Worm (Caenorhabditis elegans) whole organism, young adult: ENCODE data around the gene R09E12.9.

Experiments
- B0261.1 ChIP-seq: sonication (generic microtip); optimal IDR thresholded peaks from 2 replicates; lab custom pipeline; 2016; ENCODE audit warnings: mild to moderate bottlenecking, missing genetic modification characterization, moderate library complexity, missing compliant biosample characterization
- B0336.3 ChIP-seq: fragments of 200-800 bp; sonication (Bioruptor generic); IDR thresholded peaks from 2 replicates; pipeline ENCODE4 v1.3.6; 2022; ENCODE audit warnings: missing genetic modification characterization, missing compliant biosample characterization
- C06A6.2 ChIP-seq: fragments of 200-800 bp; sonication (Bioruptor generic); conservative IDR thresholded peaks from 2 replicates; pipeline ENCODE4 v1.3.6; 2022; ENCODE audit warnings: missing genetic modification characterization, missing compliant biosample characterization
- C17E4.6 ChIP-seq: fragments of 200-800 bp; sonication (Bioruptor generic); IDR thresholded peaks from 2 replicates; pipeline ENCODE4 v1.3.6; 2022; ENCODE audit warnings: missing genetic modification reagents, missing genetic modification characterization, missing compliant biosample characterization
- D2030.7 ChIP-seq: fragments of 200-800 bp; sonication (Bioruptor generic); IDR thresholded peaks from 2 replicates; pipeline ENCODE4 v1.3.6; 2022; ENCODE audit warnings: missing genetic modification reagents, missing genetic modification characterization, missing compliant biosample characterization
- F23B12.7 ChIP-seq: sonication (generic microtip); optimal IDR thresholded peaks from 2 replicates; lab custom pipeline; 2017; ENCODE audit warnings: missing genetic modification characterization, mild to moderate bottlenecking, missing compliant biosample characterization, antibody characterized with exemption, moderate library complexity; ENCODE audit not compliant: insufficient read depth
- F33H1.4 ChIP-seq: fragments of 200-800 bp; sonication (Bioruptor generic); IDR thresholded peaks from 2 replicates; pipeline ENCODE4 v1.3.6; 2022; ENCODE audit warnings: missing genetic modification reagents, missing genetic modification characterization, missing compliant biosample characterization
- F37B4.10 ChIP-seq: fragments of 200-800 bp; sonication (Bioruptor generic); IDR thresholded peaks from 2 replicates; pipeline ENCODE4 v1.3.6; 2022; ENCODE audit warnings: missing genetic modification characterization, missing compliant biosample characterization
- F39B2.1 ChIP-seq: fragments of 200-800 bp; sonication (Bioruptor generic); IDR thresholded peaks from 2 replicates; pipeline ENCODE4 v1.3.6; 2022; ENCODE audit warnings: missing genetic modification reagents, missing genetic modification characterization, missing compliant biosample characterization
- F49E8.2 ChIP-seq: sonication (generic microtip); optimal IDR thresholded peaks from 3 replicates; lab custom pipeline; 2017; ENCODE audit warnings: missing genetic modification characterization, mild to moderate bottlenecking, missing compliant biosample characterization, antibody characterized with exemption, moderate library complexity; ENCODE audit not compliant: insufficient read depth
- F52B5.7 ChIP-seq: sonication (generic microtip); optimal IDR thresholded peaks from 2 replicates; lab custom pipeline; 2016; ENCODE audit warnings: mild to moderate bottlenecking, missing genetic modification characterization, missing compliant biosample characterization
- F57A8.1 ChIP-seq: fragments of 200-800 bp; sonication (Bioruptor generic); optimal IDR thresholded peaks from 2 replicates; lab custom pipeline; 2018; ENCODE audit warnings: mild to moderate bottlenecking, missing genetic modification characterization, moderate library complexity, missing compliant biosample characterization
- K12H6.12 ChIP-seq: fragments of 200-800 bp; sonication (Bioruptor generic); optimal IDR thresholded peaks from 2 replicates; lab custom pipeline; 2018; ENCODE audit warnings: mild to moderate bottlenecking, missing genetic modification characterization, missing compliant biosample characterization
- Y53G8AR.9 ChIP-seq: fragments of 200-800 bp; sonication (Bioruptor generic); conservative IDR thresholded peaks from 2 replicates; pipeline ENCODE4 v1.3.6; 2022; ENCODE audit warnings: missing genetic modification reagents, missing genetic modification characterization, missing compliant biosample characterization
- Y56A3A.18 ChIP-seq: fragments of 200-800 bp; sonication (Bioruptor generic); IDR thresholded peaks from 2 replicates; pipeline ENCODE4 v1.3.6; 2022; ENCODE audit warnings: missing genetic modification reagents, missing genetic modification characterization, missing compliant biosample characterization
- aptf-2 ChIP-seq: fragments of 200-800 bp; sonication (Bioruptor generic); conservative IDR thresholded peaks from 2 replicates; pipeline ENCODE4 v1.3.6; 2022; ENCODE audit warnings: missing genetic modification reagents, missing genetic modification characterization, missing compliant biosample characterization
- atf-7 ChIP-seq: sonication (generic microtip); optimal IDR thresholded peaks from 2 replicates; lab custom pipeline; 2017; ENCODE audit warnings: mild to moderate bottlenecking, missing genetic modification characterization, missing compliant biosample characterization
- attf-3 ChIP-seq: fragments of 200-800 bp; sonication (Bioruptor generic); conservative IDR thresholded peaks from 2 replicates; pipeline ENCODE4 v1.3.6; 2022; ENCODE audit warnings: missing genetic modification reagents, missing genetic modification characterization, missing compliant biosample characterization
- bed-2 ChIP-seq: fragments of 200-800 bp; sonication (Bioruptor generic); IDR thresholded peaks from 2 replicates; pipeline ENCODE4 v1.3.6; 2022; ENCODE audit warnings: missing genetic modification reagents, missing genetic modification characterization, missing compliant biosample characterization
- ccch-3 ChIP-seq: fragments of 200-800 bp; sonication (Bioruptor generic); optimal IDR thresholded peaks from 2 replicates; lab custom pipeline; 2018; ENCODE audit warnings: mild to moderate bottlenecking, missing genetic modification characterization, missing compliant biosample characterization
- ceh-100 ChIP-seq: fragments of 200-800 bp; sonication (Bioruptor generic); IDR thresholded peaks from 2 replicates; pipeline ENCODE4 v1.3.6; 2022; ENCODE audit warnings: missing genetic modification reagents, missing genetic modification characterization, missing compliant biosample characterization
- ceh-79 ChIP-seq: sonication (generic microtip); optimal IDR thresholded peaks from 2 replicates; lab custom pipeline; 2017; ENCODE audit warnings: mild to moderate bottlenecking, missing genetic modification characterization, missing compliant biosample characterization
- dpl-1 ChIP-seq: fragments of 150-350 bp; optimal IDR thresholded peaks from 2 replicates; lab custom pipeline; 2014; ENCODE audit warnings: missing biosample characterization, missing genetic modification reagents, missing genetic modification characterization
- efl-1 ChIP-seq: fragments of 150-350 bp; optimal IDR thresholded peaks from 2 replicates; lab custom pipeline; 2014; ENCODE audit warnings: missing biosample characterization, missing genetic modification reagents, missing genetic modification characterization
- ets-4 ChIP-seq: fragments of 200-800 bp; sonication (Bioruptor generic); optimal IDR thresholded peaks from 2 replicates; lab custom pipeline; 2018; ENCODE audit warnings: mild to moderate bottlenecking, missing genetic modification characterization, missing compliant biosample characterization
- fkh-3 ChIP-seq: sonication (generic microtip); optimal IDR thresholded peaks from 2 replicates; lab custom pipeline; 2016; ENCODE audit warnings: mild to moderate bottlenecking, missing genetic modification characterization, missing compliant biosample characterization
- him-1 ChIP-seq: sonication (generic microtip); optimal IDR thresholded peaks from 2 replicates; lab custom pipeline; 2016; ENCODE audit warnings: missing genotype, missing genetic modification reagents, missing genetic modification characterization, missing compliant biosample characterization
- hsf-1 ChIP-seq: fragments of 200-800 bp; sonication (Bioruptor generic); IDR thresholded peaks from 2 replicates; pipeline ENCODE4 v1.3.6; 2022; ENCODE audit warnings: missing genetic modification reagents, missing genetic modification characterization, missing compliant biosample characterization
- lin-26 ChIP-seq: fragments of 200-800 bp; sonication (Bioruptor generic); IDR thresholded peaks from 2 replicates; pipeline ENCODE4 v1.3.6; 2022; ENCODE audit warnings: missing genetic modification reagents, missing genetic modification characterization, missing compliant biosample characterization
- lin-54 ChIP-seq: fragments of 200-800 bp; sonication (Bioruptor generic); optimal IDR thresholded peaks from 2 replicates; lab custom pipeline; 2018; ENCODE audit warnings: mild to moderate bottlenecking, missing genetic modification characterization, missing compliant biosample characterization
- lsl-1 ChIP-seq: fragments of 200-800 bp; sonication (Bioruptor generic); optimal IDR thresholded peaks from 2 replicates; lab custom pipeline; 2018; ENCODE audit warnings: mild to moderate bottlenecking, missing genetic modification characterization, moderate library complexity, missing compliant biosample characterization
- madf-10 ChIP-seq: sonication (generic microtip); optimal IDR thresholded peaks from 2 replicates; lab custom pipeline; 2016; ENCODE audit warnings: mild to moderate bottlenecking, missing genetic modification characterization, missing compliant biosample characterization
- madf-6 ChIP-seq: fragments of 200-800 bp; sonication (Bioruptor generic); IDR thresholded peaks from 2 replicates; pipeline ENCODE4 v1.3.6; 2022; ENCODE audit warnings: missing genetic modification reagents, missing genetic modification characterization, missing compliant biosample characterization
- madf-8 ChIP-seq: fragments of 200-800 bp; sonication (Bioruptor generic); conservative IDR thresholded peaks from 2 replicates; pipeline ENCODE4 v1.3.6; 2022; ENCODE audit warnings: missing genetic modification reagents, missing genetic modification characterization, missing compliant biosample characterization
- mes-4 ChIP-seq: sonication (generic microtip); optimal IDR thresholded peaks from 2 replicates; lab custom pipeline; 2016; ENCODE audit warnings: missing genotype, missing genetic modification characterization, missing compliant biosample characterization
- rec-8 ChIP-seq, 2 experiments: sonication (generic microtip); optimal IDR thresholded peaks; 2 replicates each; lab custom pipeline; 2016; ENCODE audit warnings: mild to moderate bottlenecking in 2 of 2, missing genetic modification characterization in 2 of 2, missing genetic modification reagents in 2 of 2, missing genotype in 2 of 2, missing biosample characterization in 1 of 2, missing compliant biosample characterization in 1 of 2, moderate library complexity in 1 of 2
- sdz-38 ChIP-seq: sonication (generic microtip); optimal IDR thresholded peaks from 2 replicates; lab custom pipeline; 2016; ENCODE audit warnings: missing genotype, missing genetic modification characterization, missing compliant biosample characterization
- snpc-1.1 ChIP-seq: sonication (generic microtip); optimal IDR thresholded peaks from 2 replicates; lab custom pipeline; 2017; ENCODE audit warnings: missing genetic modification characterization, mild to moderate bottlenecking, missing compliant biosample characterization, antibody characterized with exemption, moderate library complexity, missing genotype, missing genetic modification reagents; ENCODE audit not compliant: insufficient read depth
- snpc-1.3 ChIP-seq: sonication (generic microtip); optimal IDR thresholded peaks from 2 replicates; lab custom pipeline; 2017; ENCODE audit warnings: missing genetic modification characterization, mild to moderate bottlenecking, missing compliant biosample characterization, antibody characterized with exemption, moderate library complexity, missing genotype, missing genetic modification reagents; ENCODE audit not compliant: insufficient read depth
- snpc-3.4 ChIP-seq: sonication (generic microtip); optimal IDR thresholded peaks from 2 replicates; lab custom pipeline; 2017; ENCODE audit warnings: missing genetic modification characterization, mild to moderate bottlenecking, missing compliant biosample characterization, antibody characterized with exemption, moderate library complexity, missing genotype, missing genetic modification reagents
- tbp1 ChIP-seq: fragments of 200-800 bp; sonication (Bioruptor generic); optimal IDR thresholded peaks from 2 replicates; lab custom pipeline; 2018; ENCODE audit warnings: mild to moderate bottlenecking, missing genetic modification characterization, missing compliant biosample characterization
- tbx-9 ChIP-seq: sonication (generic microtip); optimal IDR thresholded peaks from 2 replicates; lab custom pipeline; 2016; ENCODE audit warnings: borderline replicate concordance, missing genetic modification characterization, inconsistent platforms, missing compliant biosample characterization
- xnd-1 ChIP-seq: sonication (generic microtip); optimal IDR thresholded peaks from 2 replicates; lab custom pipeline; 2016; ENCODE audit warnings: missing genotype, missing genetic modification reagents, missing genetic modification characterization, missing compliant biosample characterization
- zim-3 ChIP-seq: sonication (generic microtip); optimal IDR thresholded peaks from 2 replicates; lab custom pipeline; 2017; ENCODE audit warnings: mild to moderate bottlenecking, missing genetic modification characterization, moderate library complexity, missing compliant biosample characterization
- ztf-18 ChIP-seq: sonication (generic microtip); optimal IDR thresholded peaks from 2 replicates; lab custom pipeline; 2016; ENCODE audit warnings: missing genotype, mild to moderate bottlenecking, missing genetic modification characterization, missing compliant biosample characterization
- ztf-3 ChIP-seq: fragments of 200-800 bp; sonication (Bioruptor generic); optimal IDR thresholded peaks from 2 replicates; lab custom pipeline; 2018; ENCODE audit warnings: mild to moderate bottlenecking, missing genetic modification characterization, missing compliant biosample characterization

R09E12.9 gene

DNA sequence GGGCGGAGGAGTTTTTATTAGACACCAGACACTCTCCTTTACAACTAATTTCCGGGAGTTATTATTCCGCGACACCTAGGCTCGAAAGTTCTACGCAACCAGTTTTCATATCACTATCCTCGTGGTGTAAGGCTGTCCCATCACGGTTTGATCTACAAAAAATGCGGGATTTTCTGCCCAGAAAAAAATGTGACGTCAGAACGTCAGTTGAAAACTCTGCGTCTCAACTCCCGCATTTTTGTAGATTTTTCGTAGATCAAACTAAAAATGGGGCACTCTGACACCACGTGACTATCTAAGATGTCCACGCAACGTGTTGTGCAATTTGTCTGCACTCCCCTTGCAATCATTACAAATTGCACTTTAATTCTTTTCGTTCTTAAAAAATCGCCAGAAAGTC is 12.7 kb upstream of the R09E12.9 start, which contains the start of gene str-238 (continued):
- TF ChIP-seq madf-6 (GFP tag; lab: Robert Waterston, UW) = no peak
- no peak for TF ChIP-seq Y53G8AR.9 (GFP tag; lab: Robert Waterston, UW)
- no peak for TF ChIP-seq zim-3 (tag; lab: Kevin White, UChicago)

DNA sequence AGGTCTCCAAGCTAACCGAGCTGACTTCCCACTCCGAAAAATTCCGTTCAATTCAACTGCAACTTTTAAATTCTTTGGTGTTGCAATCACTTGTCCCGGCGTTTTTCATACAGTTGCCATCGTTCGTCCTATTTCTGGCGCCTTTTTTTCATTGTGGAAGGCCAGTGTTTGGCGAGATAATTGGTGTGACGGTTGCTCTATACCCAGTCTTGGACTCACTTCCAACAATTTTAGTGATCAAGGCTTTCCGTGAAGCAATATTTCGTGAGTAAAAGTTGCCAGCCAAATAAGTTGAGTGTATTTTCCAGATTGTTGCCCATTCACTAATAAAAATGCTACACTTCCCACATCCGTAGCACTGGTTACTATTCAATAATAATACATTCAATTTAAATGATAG is 5.2 kb upstream of the R09E12.9 start:
- TF ChIP-seq madf-10 (no peak), xnd-1 (no peak), tbx-9 (tag; lab: Kevin White, UChicago) (no peak), F23B12.7 (no peak), F52B5.7 (tag; lab: Kevin White, UChicago) (no peak), lsl-1 (no peak), madf-6 (GFP tag; lab: Robert Waterston, UW) (no peak), B0261.1 (tag; lab: Kevin White, UChicago) (no peak), ztf-18 (tag; lab: Kevin White, UChicago) (no peak), aptf-2 (GFP tag; lab: Robert Waterston, UW) (no peak), C06A6.2 (no peak), attf-3 (GFP tag; lab: Robert Waterston, UW) (no peak), F37B4.10 (GFP tag; lab: Robert Waterston, UW) (no peak), C17E4.6 (no peak), F57A8.1 (GFP tag; lab: Kevin White, UChicago) (no peak), Y56A3A.18 (GFP tag; lab: Robert Waterston, UW) (no peak), tbp1 (GFP tag; lab: Kevin White, UChicago) (no peak), fkh-3 (tag; lab: Kevin White, UChicago) (no peak)

ce11 chrV:773256-773655 is 4.1 kb upstream of the R09E12.9 start, which contains the start of gene sti-1:
TSS of gene sti-1 (plus strand) at chrV:773518.
- peak; percentile 94 for TF ChIP-seq lin-54 (GFP tag; lab: Kevin White, UChicago)
- TF ChIP-seq him-1 (tag; lab: Kevin White, UChicago) = peak; percentile 24
- TF ChIP-seq F33H1.4 = peak; percentile 28; the same call in 1 of the 2 replicates
- TF ChIP-seq ceh-100 = no peak
- TF ChIP-seq sdz-38 (tag; lab: Kevin White, UChicago) = no peak
- peak; percentile 63 for TF ChIP-seq K12H6.12 (tag; lab: Kevin White, UChicago)
- no peak for TF ChIP-seq F57A8.1 (GFP tag; lab: Kevin White, UChicago)
- no peak for TF ChIP-seq ceh-79
- no peak for TF ChIP-seq ccch-3 (GFP tag; lab: Kevin White, UChicago)
- TF ChIP-seq hsf-1 (GFP tag; lab: Robert Waterston, UW) = peak; percentile 98
- TF ChIP-seq B0336.3 (GFP tag; lab: Robert Waterston, UW) = peak; percentile 67
- no peak for TF ChIP-seq atf-7 (tag; lab: Kevin White, UChicago)
- TF ChIP-seq lin-26 (GFP tag; lab: Robert Waterston, UW) = no peak
- TF ChIP-seq ets-4 (GFP tag; lab: Kevin White, UChicago) = no peak
- no peak for TF ChIP-seq zim-3 (tag; lab: Kevin White, UChicago)
- TF ChIP-seq madf-8 = peak; percentile 34
- no peak for TF ChIP-seq bed-2 (GFP tag; lab: Robert Waterston, UW)
- TF ChIP-seq lsl-1 = peak; percentile 38
- TF ChIP-seq snpc-3.4 (tag; lab: Kevin White, UChicago) = peak; percentile 55
- peak; percentile 92 for TF ChIP-seq efl-1 (GFP tag; lab: Kevin White, UChicago)
- TF ChIP-seq rec-8 (tag; optimal IDR thresholded peaks at IDR 0.05; lab: Kevin White, UChicago) = no peak
- TF ChIP-seq ztf-3 = no peak
- no peak for TF ChIP-seq mes-4 (tag; lab: Kevin White, UChicago)
- TF ChIP-seq snpc-1.1 (tag; lab: Kevin White, UChicago) = peak; percentile 32
- TF ChIP-seq F39B2.1 (GFP tag; lab: Robert Waterston, UW) = no peak
- no peak for TF ChIP-seq F49E8.2
- peak; percentile 36 for TF ChIP-seq snpc-1.3 (tag; lab: Kevin White, UChicago)
- peak; percentile 85 for TF ChIP-seq D2030.7
- no peak for TF ChIP-seq F37B4.10 (GFP tag; lab: Robert Waterston, UW)
- peak; percentile 80 for TF ChIP-seq dpl-1 (GFP tag; lab: Kevin White, UChicago)
